Worm (Caenorhabditis elegans) whole organism, late embryonic: Measurements from ENCODE around the gene F37C12.21.

Experiments used
- C08G9.2 ChIP-seq: sonication (generic microtip); optimal IDR thresholded peaks from 2 replicates; lab custom pipeline; 2016; ENCODE audit warnings: mild to moderate bottlenecking, missing genetic modification characterization, moderate library complexity, missing compliant biosample characterization
- C38D4.7 ChIP-seq: fragments of 200-800 bp; sonication (Bioruptor generic); optimal IDR thresholded peaks from 2 replicates; lab custom pipeline; 2018; ENCODE audit warnings: mild to moderate bottlenecking, missing genetic modification characterization, moderate library complexity, missing compliant biosample characterization
- F13H6.1 ChIP-seq: sonication (generic microtip); optimal IDR thresholded peaks from 2 replicates; lab custom pipeline; 2016; ENCODE audit warnings: missing genetic modification characterization, missing compliant biosample characterization
- K02D7.2 ChIP-seq: sonication (generic microtip); optimal IDR thresholded peaks from 2 replicates; lab custom pipeline; 2017; ENCODE audit warnings: mild to moderate bottlenecking, missing genetic modification characterization, missing compliant biosample characterization
- Y22D7AL.16 ChIP-seq: sonication (generic microtip); optimal IDR thresholded peaks from 2 replicates; lab custom pipeline; 2016; ENCODE audit warnings: missing genetic modification characterization, missing compliant biosample characterization
- ahr-1 ChIP-seq: sonication (generic microtip); optimal IDR thresholded peaks from 2 replicates; lab custom pipeline; 2016; ENCODE audit warnings: missing genetic modification characterization, missing compliant biosample characterization
- ceh-14 ChIP-seq: sonication (generic microtip); optimal IDR thresholded peaks from 2 replicates; lab custom pipeline; 2016; ENCODE audit warnings: missing genotype, missing genetic modification characterization, missing compliant biosample characterization
- ceh-18 ChIP-seq: sonication (generic microtip); optimal IDR thresholded peaks from 2 replicates; lab custom pipeline; 2016; ENCODE audit warnings: missing genetic modification characterization, missing compliant biosample characterization
- ceh-19 ChIP-seq: fragments of 200-800 bp; sonication (Bioruptor generic); optimal IDR thresholded peaks from 2 replicates; lab custom pipeline; 2018; ENCODE audit warnings: mild to moderate bottlenecking, missing genetic modification characterization, missing compliant biosample characterization
- ceh-22 ChIP-seq: sonication (generic microtip); optimal IDR thresholded peaks from 2 replicates; lab custom pipeline; 2017; ENCODE audit warnings: missing biosample characterization, missing genetic modification characterization
- ceh-24 ChIP-seq: sonication (generic microtip); optimal IDR thresholded peaks from 2 replicates; lab custom pipeline; 2016; ENCODE audit warnings: mild to moderate bottlenecking, missing genetic modification characterization, missing compliant biosample characterization
- ceh-30 ChIP-seq: fragments of 150-350 bp; optimal IDR thresholded peaks from 2 replicates; lab custom pipeline; 2014; ENCODE audit warnings: missing biosample characterization, missing genetic modification characterization
- ceh-31 ChIP-seq: sonication (generic microtip); optimal IDR thresholded peaks from 2 replicates; lab custom pipeline; 2016; ENCODE audit warnings: missing genetic modification characterization, missing compliant biosample characterization
- ceh-9 ChIP-seq: sonication (generic microtip); optimal IDR thresholded peaks from 2 replicates; lab custom pipeline; 2016; ENCODE audit warnings: mild to moderate bottlenecking, missing genetic modification characterization, inconsistent platforms, missing compliant biosample characterization
- che-1 ChIP-seq: sonication (generic microtip); optimal IDR thresholded peaks from 2 replicates; lab custom pipeline; 2016; ENCODE audit warnings: mild to moderate bottlenecking, missing genetic modification characterization, missing compliant biosample characterization
- dmd-4 ChIP-seq: sonication (generic microtip); optimal IDR thresholded peaks from 2 replicates; lab custom pipeline; 2016; ENCODE audit warnings: borderline replicate concordance, missing genetic modification characterization, missing compliant biosample characterization
- dve-1 ChIP-seq: sonication (generic microtip); optimal IDR thresholded peaks from 2 replicates; lab custom pipeline; 2017; ENCODE audit warnings: antibody characterized with exemption, mild to moderate bottlenecking, missing genetic modification characterization, missing compliant biosample characterization
- elt-2 ChIP-seq: sonication (generic microtip); optimal IDR thresholded peaks from 2 replicates; lab custom pipeline; 2016; ENCODE audit warnings: missing genetic modification reagents, missing genetic modification characterization, missing compliant biosample characterization
- elt-4 ChIP-seq: sonication (generic microtip); optimal IDR thresholded peaks from 2 replicates; lab custom pipeline; 2016; ENCODE audit warnings: missing genetic modification characterization, missing compliant biosample characterization
- ets-4 ChIP-seq: sonication (generic microtip); optimal IDR thresholded peaks from 2 replicates; lab custom pipeline; 2016; ENCODE audit warnings: missing genetic modification characterization, missing compliant biosample characterization
- fax-1 ChIP-seq: sonication (generic microtip); optimal IDR thresholded peaks from 2 replicates; lab custom pipeline; 2016; ENCODE audit warnings: missing genotype, missing genetic modification characterization, missing compliant biosample characterization
- fkh-6 ChIP-seq: sonication (generic microtip); optimal IDR thresholded peaks from 2 replicates; lab custom pipeline; 2016; ENCODE audit warnings: missing genetic modification characterization, missing compliant biosample characterization
- gmeb-2 ChIP-seq: sonication (generic microtip); optimal IDR thresholded peaks from 2 replicates; lab custom pipeline; 2016; ENCODE audit warnings: missing genetic modification characterization, inconsistent platforms, missing compliant biosample characterization
- hlh-13 ChIP-seq: fragments of 200-800 bp; sonication (Bioruptor generic); optimal IDR thresholded peaks from 2 replicates; lab custom pipeline; 2018; ENCODE audit warnings: mild to moderate bottlenecking, missing genetic modification characterization, missing compliant biosample characterization
- hlh-15 ChIP-seq: sonication (generic microtip); optimal IDR thresholded peaks from 2 replicates; lab custom pipeline; 2016; ENCODE audit warnings: missing genetic modification characterization, missing compliant biosample characterization
- hlh-30 ChIP-seq: sonication (generic microtip); optimal IDR thresholded peaks from 2 replicates; lab custom pipeline; 2017; ENCODE audit warnings: antibody characterized with exemption, missing genetic modification characterization, missing compliant biosample characterization; ENCODE audit not compliant: insufficient read depth
- hlh-8 ChIP-seq: sonication (generic microtip); optimal IDR thresholded peaks from 2 replicates; lab custom pipeline; 2016; ENCODE audit warnings: missing genotype, missing genetic modification characterization, missing compliant biosample characterization
- lim-6 ChIP-seq: sonication (generic microtip); optimal IDR thresholded peaks from 2 replicates; lab custom pipeline; 2016; ENCODE audit warnings: missing genetic modification characterization, missing compliant biosample characterization
- madf-2 ChIP-seq: sonication (generic microtip); optimal IDR thresholded peaks from 2 replicates; lab custom pipeline; 2017; ENCODE audit warnings: missing genetic modification characterization, missing compliant biosample characterization
- mec-3 ChIP-seq: sonication (generic microtip); optimal IDR thresholded peaks from 2 replicates; lab custom pipeline; 2016; ENCODE audit warnings: borderline replicate concordance, missing genetic modification characterization, missing compliant biosample characterization
- nfya-1 ChIP-seq: sonication (generic microtip); optimal IDR thresholded peaks from 2 replicates; lab custom pipeline; 2017; ENCODE audit warnings: missing genetic modification characterization, mild to moderate bottlenecking, missing compliant biosample characterization, antibody characterized with exemption, moderate library complexity
- nhr-232 ChIP-seq: sonication (generic microtip); optimal IDR thresholded peaks from 2 replicates; lab custom pipeline; 2016; ENCODE audit warnings: missing genetic modification characterization, missing compliant biosample characterization
- npax-4 ChIP-seq: sonication (generic microtip); optimal IDR thresholded peaks from 2 replicates; lab custom pipeline; 2016; ENCODE audit warnings: missing genetic modification characterization, missing compliant biosample characterization
- odd-2 ChIP-seq: sonication (generic microtip); optimal IDR thresholded peaks from 2 replicates; lab custom pipeline; 2017; ENCODE audit warnings: antibody characterized with exemption, mild to moderate bottlenecking, missing genetic modification characterization, missing compliant biosample characterization
- pag-3 ChIP-seq: sonication (generic microtip); optimal IDR thresholded peaks from 2 replicates; lab custom pipeline; 2016; ENCODE audit warnings: missing compliant biosample characterization, missing genetic modification characterization, borderline replicate concordance
- pat-9 ChIP-seq: fragments of 200-800 bp; sonication (Bioruptor generic); optimal IDR thresholded peaks from 2 replicates; lab custom pipeline; 2018; ENCODE audit warnings: mild to moderate bottlenecking, missing genetic modification characterization, moderate library complexity, missing compliant biosample characterization
- pax-1 ChIP-seq: fragments of 150-350 bp; optimal IDR thresholded peaks from 2 replicates; lab custom pipeline; 2014; ENCODE audit warnings: missing biosample characterization, missing genetic modification characterization
- pha-4 ChIP-seq: fragments of 150-350 bp; optimal IDR thresholded peaks from 2 replicates; lab custom pipeline; 2018; ENCODE audit warnings: missing biosample characterization, missing genetic modification reagents, missing genetic modification characterization
- pros-1 ChIP-seq: fragments of 150-350 bp; optimal IDR thresholded peaks from 2 replicates; lab custom pipeline; 2014; ENCODE audit warnings: missing biosample characterization, missing genetic modification reagents, missing genetic modification characterization
- ref-2 ChIP-seq: sonication (generic microtip); optimal IDR thresholded peaks from 2 replicates; lab custom pipeline; 2016; ENCODE audit warnings: missing genetic modification characterization, missing compliant biosample characterization
- rnt-1 ChIP-seq: sonication (generic microtip); optimal IDR thresholded peaks from 2 replicates; lab custom pipeline; 2016; ENCODE audit warnings: missing genetic modification characterization, missing compliant biosample characterization
- sdc-2 ChIP-seq: sonication (generic microtip); optimal IDR thresholded peaks from 2 replicates; lab custom pipeline; 2016; ENCODE audit warnings: missing genotype, missing genetic modification characterization, missing compliant biosample characterization
- sox-4 ChIP-seq: sonication (generic microtip); optimal IDR thresholded peaks from 2 replicates; lab custom pipeline; 2017; ENCODE audit warnings: mild to moderate bottlenecking, missing genetic modification characterization, inconsistent platforms, missing compliant biosample characterization
- syd-9 ChIP-seq: sonication (generic microtip); optimal IDR thresholded peaks from 2 replicates; lab custom pipeline; 2016; ENCODE audit warnings: mild to moderate bottlenecking, missing genetic modification characterization, moderate library complexity, missing compliant biosample characterization
- tbx-2 ChIP-seq: sonication (generic microtip); optimal IDR thresholded peaks from 2 replicates; lab custom pipeline; 2016; ENCODE audit warnings: missing genetic modification characterization, missing compliant biosample characterization
- tbx-7 ChIP-seq: sonication (generic microtip); optimal IDR thresholded peaks from 2 replicates; lab custom pipeline; 2016; ENCODE audit warnings: missing genotype, missing genetic modification characterization, missing compliant biosample characterization
- ttx-3 ChIP-seq: sonication (generic microtip); optimal IDR thresholded peaks from 2 replicates; lab custom pipeline; 2016; ENCODE audit warnings: missing genetic modification reagents, missing genetic modification characterization, missing compliant biosample characterization
- unc-3 ChIP-seq, 2 experiments: fragments of 200-800 bp in 1 of 2; sonication (Bioruptor generic) in 1 of 2; sonication (generic microtip) in 1 of 2; conservative IDR thresholded peaks in 1 of 2; optimal IDR thresholded peaks in 1 of 2; 2 replicates each; pipeline versions ENCODE4 v1.3.6 to Lab custom; 2016 to 2022; ENCODE audit warnings: missing compliant biosample characterization in 2 of 2, missing genetic modification characterization in 2 of 2, missing genetic modification reagents in 1 of 2
- unc-42 ChIP-seq: sonication (generic microtip); optimal IDR thresholded peaks from 2 replicates; lab custom pipeline; 2016; ENCODE audit warnings: missing genotype, missing genetic modification characterization, missing compliant biosample characterization
- unc-86 ChIP-seq: sonication (generic microtip); optimal IDR thresholded peaks from 2 replicates; lab custom pipeline; 2016; ENCODE audit warnings: missing genetic modification characterization, missing compliant biosample characterization
- zip-5 ChIP-seq: sonication (generic microtip); optimal IDR thresholded peaks from 2 replicates; lab custom pipeline; 2016; ENCODE audit warnings: missing genetic modification characterization, missing compliant biosample characterization

The F37C12.21 gene

DNA sequence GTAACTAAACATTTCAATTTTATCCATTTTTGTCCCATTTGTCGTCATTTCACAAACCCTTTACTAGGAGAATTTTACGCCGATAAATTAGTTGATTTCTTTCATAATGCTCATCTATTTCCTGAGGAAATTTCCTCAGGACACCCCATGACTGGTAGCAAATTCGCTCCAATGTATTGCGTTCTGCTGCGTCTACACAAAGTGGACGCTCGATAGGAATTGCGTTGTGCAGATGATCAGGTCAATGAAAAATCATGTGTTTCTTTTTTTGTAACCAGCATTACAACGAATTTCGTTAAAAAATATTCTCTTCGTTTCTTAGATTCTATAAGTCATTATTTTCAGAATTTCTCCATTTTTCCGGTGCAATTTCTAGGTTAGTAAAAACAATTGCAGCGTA lies 6.3 kb upstream of the F37C12.21 start, which contains the start of gene epg-4 (continued):
- TF ChIP-seq pha-4 (no peak), ceh-24 (tag; lab: Kevin White, UChicago) (no peak), ceh-9 (no peak), ets-4 (no peak), mec-3 (tag; lab: Kevin White, UChicago) (no peak), ceh-31 (peak; percentile 73), hlh-15 (tag; lab: Kevin White, UChicago) (no peak), F13H6.1 (tag; lab: Kevin White, UChicago) (no peak), madf-2 (tag; lab: Kevin White, UChicago) (no peak), C08G9.2 (no peak), nhr-232 (tag; lab: Kevin White, UChicago) (no peak), hlh-8 (no peak), unc-86 (tag; lab: Kevin White, UChicago) (no peak), Y22D7AL.16 (tag; lab: Kevin White, UChicago) (no peak), elt-2 (tag; lab: Kevin White, UChicago) (no peak), rnt-1 (tag; lab: Kevin White, UChicago) (peak; percentile 34), sdc-2 (tag; lab: Kevin White, UChicago) (no peak), npax-4 (no peak), pag-3 (no peak), sox-4 (tag; lab: Kevin White, UChicago) (no peak), pros-1 (tag; lab: Kevin White, UChicago) (no peak), ceh-22 (tag; lab: Kevin White, UChicago) (no peak), syd-9 (no peak), pax-1 (tag; lab: Kevin White, UChicago) (no peak), ceh-18 (peak; percentile 12), unc-3 (GFP tag; conservative IDR thresholded peaks at IDR 0.05; lab: Robert Waterston, UW) (no peak), unc-3 (tag; optimal IDR thresholded peaks at IDR 0.05; lab: Kevin White, UChicago) (no peak), hlh-13 (GFP tag; lab: Kevin White, UChicago) (no peak), ref-2 (peak; percentile 32), lim-6 (tag; lab: Kevin White, UChicago) (no peak)

DNA sequence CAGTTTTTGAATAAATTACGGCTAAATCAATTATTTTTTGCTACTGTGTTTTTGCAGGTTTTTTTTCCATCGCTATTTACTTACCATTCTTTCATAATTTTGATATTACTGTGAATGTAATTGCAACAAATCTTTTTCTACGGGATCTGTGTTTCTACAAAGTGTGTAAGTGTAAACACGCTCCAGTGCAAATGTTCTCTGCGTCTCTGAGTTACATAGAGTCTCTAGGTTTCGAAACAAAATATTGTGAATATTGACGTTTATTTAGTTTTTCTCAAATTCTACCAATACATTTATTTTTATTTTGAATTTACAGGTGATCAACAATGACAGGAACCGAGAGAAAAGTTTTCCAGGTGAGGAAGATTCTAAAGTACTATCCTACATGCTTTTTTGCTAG lies 4.1 kb upstream of the F37C12.21 start, which contains the start of gene yju-2:
TSS of gene yju-2 (plus strand) at position 315 of the 400 bp plus-strand sequence.
- TF ChIP-seq C08G9.2 (peak; percentile 21), F13H6.1 (tag; lab: Kevin White, UChicago) (no peak), pat-9 (no peak), rnt-1 (tag; lab: Kevin White, UChicago) (no peak), ceh-9 (no peak), madf-2 (tag; lab: Kevin White, UChicago) (no peak), ceh-31 (peak; percentile 66), odd-2 (no peak), che-1 (tag; lab: Kevin White, UChicago) (no peak), nfya-1 (peak; percentile 27), fkh-6 (tag; lab: Kevin White, UChicago) (no peak), elt-4 (tag; lab: Kevin White, UChicago) (no peak), hlh-15 (tag; lab: Kevin White, UChicago) (no peak), ceh-18 (no peak), ceh-22 (tag; lab: Kevin White, UChicago) (no peak), ceh-14 (tag; lab: Kevin White, UChicago) (no peak), fax-1 (tag; lab: Kevin White, UChicago) (no peak), ceh-30 (tag; lab: Kevin White, UChicago) (no peak), zip-5 (tag; lab: Kevin White, UChicago) (peak; percentile 26), sdc-2 (tag; lab: Kevin White, UChicago) (peak; percentile 2), ttx-3 (tag; lab: Kevin White, UChicago) (no peak), ceh-19 (GFP tag; lab: Kevin White, UChicago) (no peak), hlh-30 (tag; lab: Kevin White, UChicago) (no peak), dve-1 (no peak), lim-6 (tag; lab: Kevin White, UChicago) (no peak), tbx-7 (tag; lab: Kevin White, UChicago) (no peak), dmd-4 (tag; lab: Kevin White, UChicago) (no peak), pax-1 (tag; lab: Kevin White, UChicago) (no peak), unc-86 (tag; lab: Kevin White, UChicago) (no peak), Y22D7AL.16 (tag; lab: Kevin White, UChicago) (no peak), unc-42 (tag; lab: Kevin White, UChicago) (peak; percentile 14), gmeb-2 (no peak), tbx-2 (peak; percentile 57), ahr-1 (tag; lab: Kevin White, UChicago) (no peak), K02D7.2 (no peak), C38D4.7 (GFP tag; lab: Kevin White, UChicago) (no peak), hlh-8 (no peak)
